Fruit fly (Drosophila melanogaster): Measurements from ENCODE around the gene CG46339.

DNA sequence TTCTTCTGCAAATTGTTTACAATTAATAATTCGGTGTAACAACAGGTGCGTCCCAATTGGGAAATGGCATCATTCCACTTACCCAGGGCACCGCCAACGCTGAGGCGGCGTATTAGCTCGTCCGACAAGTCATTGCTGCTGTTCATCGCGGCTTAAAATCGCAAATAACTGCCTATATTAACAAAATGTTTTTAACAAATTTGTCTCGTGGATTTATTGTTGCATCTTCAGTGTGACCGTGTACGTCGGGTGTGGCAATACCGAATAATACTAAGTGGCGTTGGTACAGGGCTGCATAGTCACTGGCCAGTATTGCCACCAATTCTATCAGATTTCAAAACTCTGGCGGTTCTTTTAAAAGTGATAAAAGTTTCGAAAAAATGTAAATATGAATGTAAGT is 2.9 kb upstream of the CG46339 start, which contains the start of gene Ets97D:
- TF ChIP-seq Sox102F (GFP tag; optimal IDR thresholded peaks at IDR 0.05) (no peak), CG15336 (GFP tag; IDR thresholded peaks at IDR 0.05) (no peak)
